Fruit fly (Drosophila melanogaster) whole organism, embryonic: ENCODE results near the gene CG31068.
A peak's percentile ranks its signal among the peaks of the same experiment; 100 is the strongest.

ENCODE experiments used
- Bteb2 ChIP-seq: fragments of 200-800 bp; sonication (Bioruptor generic); optimal IDR thresholded peaks from 2 replicates; lab custom pipeline; 2016; ENCODE audit warnings: missing biosample characterization, missing genetic modification characterization
- C15 ChIP-seq: fragments of 200-800 bp; sonication (Bioruptor generic); IDR thresholded peaks from 3 replicates; pipeline ENCODE4 v1.3.6; 2022; ENCODE audit warnings: missing biosample characterization, missing genetic modification characterization
- CG10267 ChIP-seq: fragments of 200-800 bp; sonication (Bioruptor generic); optimal IDR thresholded peaks from 2 replicates; lab custom pipeline; 2018; ENCODE audit warnings: missing biosample characterization, mild to moderate bottlenecking, missing genetic modification characterization, moderate library complexity
- CG10543 ChIP-seq: fragments of 200-800 bp; sonication (Bioruptor generic); optimal IDR thresholded peaks from 3 replicates; lab custom pipeline; 2017; ENCODE audit warnings: missing biosample characterization, mild to moderate bottlenecking, missing genetic modification characterization, moderate library complexity
- CG13424 ChIP-seq: fragments of 200-800 bp; sonication (Bioruptor generic); optimal IDR thresholded peaks from 2 replicates; lab custom pipeline; 2019; ENCODE audit warnings: missing biosample characterization, mild to moderate bottlenecking, missing genetic modification characterization, moderate library complexity
- CG16813 ChIP-seq: fragments of 200-800 bp; sonication (Bioruptor generic); IDR thresholded peaks from 3 replicates; pipeline ENCODE4 v1.3.6; 2022; ENCODE audit warnings: missing biosample characterization, missing genetic modification characterization; ENCODE audit not compliant: partially characterized antibody
- CG16863 ChIP-seq: fragments of 200-800 bp; sonication (Bioruptor generic); optimal IDR thresholded peaks from 3 replicates; lab custom pipeline; 2016; ENCODE audit warnings: missing biosample characterization, missing genetic modification characterization
- CG17186 ChIP-seq: fragments of 200-800 bp; sonication (Bioruptor generic); optimal IDR thresholded peaks from 3 replicates; lab custom pipeline; 2017; ENCODE audit warnings: missing biosample characterization, missing genetic modification reagents, missing genetic modification characterization
- CG17912 ChIP-seq: fragments of 200-800 bp; sonication (Bioruptor generic); optimal IDR thresholded peaks from 2 replicates; lab custom pipeline; 2018; ENCODE audit warnings: missing biosample characterization, mild to moderate bottlenecking, missing genetic modification characterization
- CG18262 ChIP-seq: fragments of 200-800 bp; optimal IDR thresholded peaks from 3 replicates; lab custom pipeline; 2019; ENCODE audit warnings: missing biosample characterization, mild to moderate bottlenecking, missing genetic modification characterization, moderate library complexity
- CG18599 ChIP-seq: fragments of 200-800 bp; sonication (Bioruptor generic); optimal IDR thresholded peaks from 3 replicates; lab custom pipeline; 2017; ENCODE audit warnings: missing biosample characterization, missing genetic modification characterization, mild to moderate bottlenecking, moderate library complexity, missing genetic modification reagents
- CG2875 ChIP-seq: fragments of 200-800 bp; sonication (Bioruptor generic); optimal IDR thresholded peaks from 2 replicates; lab custom pipeline; 2017; ENCODE audit warnings: missing biosample characterization, mild to moderate bottlenecking, missing genetic modification characterization, missing genetic modification reagents
- CG2889 ChIP-seq: fragments of 200-800 bp; sonication (Bioruptor generic); IDR thresholded peaks from 3 replicates; pipeline ENCODE4 v1.3.6; 2022; ENCODE audit warnings: missing biosample characterization, missing genetic modification characterization
- CG4424 ChIP-seq: fragments of 200-800 bp; sonication (Bioruptor generic); optimal IDR thresholded peaks from 3 replicates; lab custom pipeline; 2016; ENCODE audit warnings: missing biosample characterization, missing genetic modification characterization
- CG7372 ChIP-seq: fragments of 200-800 bp; sonication (Bioruptor generic); IDR thresholded peaks from 2 replicates; pipeline ENCODE4 v1.3.6; 2022; ENCODE audit warnings: missing biosample characterization, missing genetic modification characterization
- CG7839 ChIP-seq: fragments of 200-800 bp; sonication (Bioruptor generic); optimal IDR thresholded peaks from 3 replicates; lab custom pipeline; 2018; ENCODE audit warnings: missing biosample characterization, mild to moderate bottlenecking, missing genetic modification characterization, moderate library complexity
- CoRest ChIP-seq: fragments of 200-800 bp; sonication (Bioruptor generic); optimal IDR thresholded peaks from 3 replicates; lab custom pipeline; 2018; ENCODE audit warnings: missing biosample characterization, mild to moderate bottlenecking, missing genetic modification characterization, moderate library complexity
- Dad ChIP-seq: fragments of 200-800 bp; sonication (Bioruptor generic); optimal IDR thresholded peaks from 3 replicates; lab custom pipeline; 2016; ENCODE audit warnings: missing biosample characterization, missing genetic modification characterization
- Dfd ChIP-seq, 2 experiments: fragments of >200 bp; optimal IDR thresholded peaks; 2 replicates each; lab custom pipeline; 2017; ENCODE audit warnings: missing biosample characterization in 2 of 2, missing genetic modification characterization in 2 of 2
- Dll ChIP-seq: fragments of 200-800 bp; sonication (Bioruptor generic); IDR thresholded peaks from 4 replicates; pipeline ENCODE4 v1.3.6; 2022; ENCODE audit warnings: missing biosample characterization, missing genetic modification characterization; ENCODE audit not compliant: partially characterized antibody
- Doc3 ChIP-seq: fragments of 200-800 bp; sonication (Bioruptor generic); IDR thresholded peaks from 3 replicates; pipeline ENCODE4 v1.3.6; 2022; ENCODE audit warnings: missing biosample characterization, missing genetic modification characterization; ENCODE audit not compliant: partially characterized antibody
- Elba2 ChIP-seq: fragments of 200-800 bp; sonication (Bioruptor generic); optimal IDR thresholded peaks from 3 replicates; lab custom pipeline; 2016; ENCODE audit warnings: missing biosample characterization, missing genetic modification characterization
- GATAe ChIP-seq: fragments of 200-800 bp; sonication (Bioruptor generic); conservative IDR thresholded peaks from 2 replicates; pipeline ENCODE4 v1.3.6; 2022; ENCODE audit warnings: missing biosample characterization, missing genetic modification characterization
- Hmr ChIP-seq: fragments of 200-800 bp; sonication (Bioruptor generic); optimal IDR thresholded peaks from 3 replicates; lab custom pipeline; 2017; ENCODE audit warnings: mild to moderate bottlenecking, missing biosample characterization, missing genetic modification reagents, missing genetic modification characterization
- MBD-R2 ChIP-seq: fragments of 200-800 bp; sonication (Bioruptor generic); IDR thresholded peaks from 2 replicates; pipeline ENCODE4 v1.3.6; 2022; ENCODE audit warnings: missing biosample characterization, missing genetic modification characterization
- MESR4 ChIP-seq: fragments of 200-800 bp; sonication (Bioruptor generic); optimal IDR thresholded peaks from 2 replicates; lab custom pipeline; 2018; ENCODE audit warnings: missing biosample characterization, mild to moderate bottlenecking, missing genetic modification characterization, moderate library complexity
- Mad ChIP-seq: fragments of 200-800 bp; sonication (Bioruptor generic); optimal IDR thresholded peaks from 2 replicates; lab custom pipeline; 2016; ENCODE audit warnings: missing biosample characterization, missing genetic modification characterization
- Nf-YC ChIP-seq: fragments of 200-800 bp; optimal IDR thresholded peaks from 3 replicates; lab custom pipeline; 2019; ENCODE audit warnings: missing biosample characterization, mild to moderate bottlenecking, missing genetic modification characterization, moderate library complexity
- PHDP ChIP-seq: fragments of 200-800 bp; sonication (Bioruptor generic); optimal IDR thresholded peaks from 3 replicates; lab custom pipeline; 2018; ENCODE audit warnings: missing biosample characterization, mild to moderate bottlenecking, missing genetic modification characterization, moderate library complexity
- Scr ChIP-seq: fragments of 200-800 bp; sonication (Bioruptor generic); IDR thresholded peaks from 2 replicates; pipeline ENCODE4 v1.3.6; 2022; ENCODE audit warnings: missing biosample characterization, missing genetic modification characterization; ENCODE audit not compliant: partially characterized antibody
- Six4 ChIP-seq: fragments of 200-800 bp; sonication (Bioruptor generic); optimal IDR thresholded peaks from 2 replicates; lab custom pipeline; 2016; ENCODE audit warnings: missing biosample characterization, missing genetic modification characterization
- Spps ChIP-seq: fragments of 200-800 bp; sonication (Bioruptor generic); optimal IDR thresholded peaks from 2 replicates; lab custom pipeline; 2018; ENCODE audit warnings: missing biosample characterization, mild to moderate bottlenecking, missing genetic modification characterization
- Ssrp ChIP-seq: fragments of 200-800 bp; sonication (Bioruptor generic); optimal IDR thresholded peaks from 2 replicates; lab custom pipeline; 2018; ENCODE audit warnings: missing biosample characterization, mild to moderate bottlenecking, missing genetic modification characterization, moderate library complexity
- YL-1 ChIP-seq: fragments of 200-800 bp; sonication (Bioruptor generic); optimal IDR thresholded peaks from 3 replicates; lab custom pipeline; 2017; ENCODE audit warnings: missing biosample characterization, mild to moderate bottlenecking, missing genetic modification characterization
- chn ChIP-seq: fragments of 200-800 bp; sonication (Bioruptor generic); optimal IDR thresholded peaks from 2 replicates; lab custom pipeline; 2016; ENCODE audit warnings: missing biosample characterization, missing genetic modification characterization
- dmrt11E ChIP-seq: fragments of 200-800 bp; sonication (Bioruptor generic); optimal IDR thresholded peaks from 3 replicates; lab custom pipeline; 2018; ENCODE audit warnings: missing biosample characterization, mild to moderate bottlenecking, missing genetic modification characterization, moderate library complexity
- esg ChIP-seq: fragments of 200-800 bp; sonication (Bioruptor generic); conservative IDR thresholded peaks from 2 replicates; pipeline ENCODE4 v1.3.6; 2022; ENCODE audit warnings: missing biosample characterization, missing genetic modification characterization
- fd102C ChIP-seq: fragments of 200-800 bp; sonication (Bioruptor generic); optimal IDR thresholded peaks from 2 replicates; lab custom pipeline; 2018; ENCODE audit warnings: missing biosample characterization, mild to moderate bottlenecking, missing genetic modification characterization, moderate library complexity
- gce ChIP-seq: fragments of 200-800 bp; sonication (Bioruptor generic); IDR thresholded peaks from 3 replicates; pipeline ENCODE4 v1.3.6; 2022; ENCODE audit warnings: missing biosample characterization, missing genetic modification characterization
- gcm ChIP-seq: fragments of 200-800 bp; sonication (Bioruptor generic); optimal IDR thresholded peaks from 2 replicates; lab custom pipeline; 2019; ENCODE audit warnings: missing biosample characterization, mild to moderate bottlenecking, missing genetic modification characterization, moderate library complexity
- gt ChIP-seq: fragments of 200-800 bp; sonication (Bioruptor generic); IDR thresholded peaks from 2 replicates; pipeline ENCODE4 v1.3.6; 2022; ENCODE audit warnings: missing biosample characterization, missing genetic modification characterization
- hbn ChIP-seq: fragments of 200-800 bp; sonication (Bioruptor generic); IDR thresholded peaks from 2 replicates; pipeline ENCODE4 v1.3.6; 2022; ENCODE audit warnings: missing biosample characterization, missing genetic modification characterization; ENCODE audit not compliant: partially characterized antibody
- hth ChIP-seq: fragments of >200 bp; optimal IDR thresholded peaks from 2 replicates; lab custom pipeline; 2017; ENCODE audit warnings: inconsistent platforms
- knrl ChIP-seq: fragments of 200-800 bp; sonication (Bioruptor generic); IDR thresholded peaks from 3 replicates; pipeline ENCODE4 v1.3.6; 2022; ENCODE audit warnings: missing biosample characterization, missing genetic modification characterization; ENCODE audit not compliant: partially characterized antibody
- mld ChIP-seq: fragments of 200-800 bp; sonication (Bioruptor generic); IDR thresholded peaks from 3 replicates; pipeline ENCODE4 v1.3.6; 2022; ENCODE audit warnings: missing biosample characterization, missing genetic modification characterization; ENCODE audit not compliant: partially characterized antibody
- pros ChIP-seq: fragments of 200-800 bp; sonication (Bioruptor generic); optimal IDR thresholded peaks from 3 replicates; lab custom pipeline; 2019; ENCODE audit warnings: missing biosample characterization, mild to moderate bottlenecking, missing genetic modification characterization, moderate library complexity
- run ChIP-seq: fragments of 200-800 bp; sonication (Bioruptor generic); optimal IDR thresholded peaks from 3 replicates; lab custom pipeline; 2018; ENCODE audit warnings: missing biosample characterization, mild to moderate bottlenecking, missing genetic modification characterization
- sr ChIP-seq: fragments of 200-800 bp; sonication (Bioruptor generic); IDR thresholded peaks from 3 replicates; pipeline ENCODE4 v1.3.6; 2022; ENCODE audit warnings: missing biosample characterization, missing genetic modification characterization
- stc ChIP-seq: fragments of 200-800 bp; sonication (Bioruptor generic); IDR thresholded peaks from 2 replicates; pipeline ENCODE4 v1.3.6; 2022; ENCODE audit warnings: missing biosample characterization, missing genetic modification characterization
- twi ChIP-seq: fragments of 200-800 bp; optimal IDR thresholded peaks from 2 replicates; lab custom pipeline; 2019; ENCODE audit warnings: missing biosample characterization, mild to moderate bottlenecking, missing genetic modification characterization, moderate library complexity

CG31068 gene

dm6 chr3R:27283645-27284044, 50.1 kb downstream of the CG31068 start, which contains the start of gene CG3368 (continued):
- TF ChIP-seq CG7839 (tag; lab: Kevin White, UChicago) = no peak
- no peak for TF ChIP-seq CG18262
- TF ChIP-seq Mad (GFP tag; lab: Kevin White, UChicago) = no peak
- no peak for TF ChIP-seq twi
- no peak for TF ChIP-seq CG18599 (GFP tag; lab: Kevin White, UChicago)
- TF ChIP-seq C15 = no peak
- TF ChIP-seq Nf-YC (tag; lab: Kevin White, UChicago) = no peak
- TF ChIP-seq PHDP (tag; lab: Kevin White, UChicago) = no peak
- peak; percentile 24; the same call in 1 of the 3 replicates for TF ChIP-seq Doc3 (GFP tag; lab: Robert Waterston, UW)
- no peak for TF ChIP-seq run (tag; lab: Kevin White, UChicago)
- no peak for TF ChIP-seq CG10267
- TF ChIP-seq CG7372 (GFP tag; lab: Robert Waterston, UW) = no peak
- no peak for TF ChIP-seq CG2889
- peak; percentile 55 for TF ChIP-seq MESR4 (GFP tag; lab: Kevin White, UChicago)
- no peak for TF ChIP-seq CG2875
- TF ChIP-seq sr (GFP tag; lab: Robert Waterston, UW) = no peak
- TF ChIP-seq CG16863 = no peak
- no peak for TF ChIP-seq Dad (GFP tag; lab: Kevin White, UChicago)
- TF ChIP-seq Hmr (GFP tag; lab: Kevin White, UChicago) = no peak
- TF ChIP-seq esg = no peak
- no peak for TF ChIP-seq Elba2 (GFP tag; lab: Kevin White, UChicago)
- TF ChIP-seq gce (GFP tag; lab: Robert Waterston, UW) = no peak
- TF ChIP-seq Scr (GFP tag; lab: Robert Waterston, UW) = peak; percentile 71
- TF ChIP-seq fd102C (GFP tag; lab: Kevin White, UChicago) = no peak
- TF ChIP-seq CG16813 (GFP tag; lab: Robert Waterston, UW) = peak; percentile 59; the same call in 2 of the 3 replicates
- TF ChIP-seq pros (GFP tag; lab: Kevin White, UChicago) = no peak
- TF ChIP-seq YL-1 (GFP tag; lab: Kevin White, UChicago) = peak; percentile 60
- TF ChIP-seq CG10543 (GFP tag; lab: Kevin White, UChicago) = no peak
- no peak for TF ChIP-seq CG17912 (GFP tag; lab: Kevin White, UChicago)
- no peak for TF ChIP-seq CoRest (tag; lab: Kevin White, UChicago)
- no peak for TF ChIP-seq hth
- peak; percentile 46 for TF ChIP-seq knrl (GFP tag; lab: Robert Waterston, UW)
- TF ChIP-seq hbn (GFP tag; lab: Robert Waterston, UW) = peak; percentile 30; the same call in 1 of the 2 replicates
- TF ChIP-seq mld (GFP tag; lab: Robert Waterston, UW) = peak; percentile 55; the same call in 1 of the 3 replicates
- peak; percentile 57 for TF ChIP-seq CG17186
- no peak for TF ChIP-seq CG4424 (GFP tag; lab: Kevin White, UChicago)
- TF ChIP-seq gt = no peak
- no peak for TF ChIP-seq gcm (GFP tag; lab: Kevin White, UChicago)
- no peak for TF ChIP-seq Bteb2 (GFP tag; lab: Kevin White, UChicago)
- no peak for TF ChIP-seq chn (GFP tag; lab: Kevin White, UChicago)
- peak; percentile 65 for TF ChIP-seq Dll (GFP tag; lab: Robert Waterston, UW)
- no peak for TF ChIP-seq Six4 (GFP tag; lab: Kevin White, UChicago)
- TF ChIP-seq MBD-R2 (GFP tag; lab: Robert Waterston, UW) = peak; percentile 84
- TF ChIP-seq CG13424 (tag; lab: Kevin White, UChicago) = no peak
- no peak for TF ChIP-seq dmrt11E (tag; lab: Kevin White, UChicago)
- TF ChIP-seq Spps (tag; lab: Kevin White, UChicago) = no peak
- TF ChIP-seq GATAe (GFP tag; lab: Robert Waterston, UW) = no peak
- no peak for TF ChIP-seq Ssrp
- TF ChIP-seq stc (GFP tag; lab: Robert Waterston, UW) = no peak
- no peak for TF ChIP-seq Dfd (GFP tag; optimal IDR thresholded peaks at IDR 0.05; lab: Kevin White, UChicago)
